Worm (Caenorhabditis elegans): Measurements from ENCODE around the gene cids-1.
A peak's percentile ranks its signal among the peaks of the same experiment; 100 is the strongest.

DNA sequence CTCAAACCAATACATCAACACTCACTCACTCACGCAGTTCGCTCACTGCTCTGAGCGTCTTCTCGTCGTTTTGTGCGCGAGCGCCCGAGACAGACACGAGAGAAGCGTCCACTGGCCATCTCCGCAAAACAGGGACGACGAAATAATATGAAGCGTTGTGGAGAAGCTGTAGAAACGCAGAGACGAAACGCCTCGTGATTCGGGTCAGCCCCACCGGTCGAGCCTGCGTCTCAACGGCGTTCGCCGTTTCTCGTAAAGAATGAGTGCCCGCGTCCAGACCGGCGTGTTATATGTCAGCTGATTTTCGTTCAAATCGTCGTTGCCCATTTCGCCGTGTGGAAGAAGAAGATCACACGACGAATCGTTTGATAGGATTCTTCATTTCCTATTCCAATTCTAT lies 16.7 kb upstream of the cids-1 start, which contains the start of gene fbxl-1:
- TF ChIP-seq lsy-2 (tag; optimal IDR thresholded peaks at IDR 0.05) = peak; percentile 80 to 82
- no peak for TF ChIP-seq F44E2.7 (GFP tag; IDR thresholded peaks at IDR 0.05)
- no peak for TF ChIP-seq fos-1 (tag; optimal IDR thresholded peaks at IDR 0.05)
- TF ChIP-seq unc-62 (GFP tag; optimal IDR thresholded peaks at IDR 0.05 in 1 of 2) = peak in 1 of 2 experiments; percentile 99
- no peak for TF ChIP-seq unc-62 (tag; optimal IDR thresholded peaks at IDR 0.05)
- TF ChIP-seq zip-11 (GFP tag; IDR thresholded peaks at IDR 0.05) = no peak
- TF ChIP-seq nhr-6 (tag; optimal IDR thresholded peaks at IDR 0.05) = peak; percentile 76
- TF ChIP-seq nhr-28 (tag; optimal IDR thresholded peaks at IDR 0.05) = peak; percentile 81
- TF ChIP-seq nhr-11 (tag; optimal IDR thresholded peaks at IDR 0.05) = peak; percentile 91
- peak; percentile 99 for TF ChIP-seq hlh-30 (tag; optimal IDR thresholded peaks at IDR 0.05; ENCODE audit: insufficient read depth)
- TF ChIP-seq ces-1 (GFP tag; optimal IDR thresholded peaks at IDR 0.05) = no peak
- no peak for TF ChIP-seq daf-19 (GFP tag; conservative IDR thresholded peaks at IDR 0.05)
- no peak for TF ChIP-seq nhr-76 (tag; optimal IDR thresholded peaks at IDR 0.05)
